Fruit fly (Drosophila melanogaster) whole organism, wandering third instar larva: ENCODE measurements around the gene grass.

ENCODE experiments used
- HLH106 ChIP-seq: fragments of 200-800 bp; optimal IDR thresholded peaks from 3 replicates; lab custom pipeline; 2019; ENCODE audit warnings: missing biosample characterization, mild to moderate bottlenecking, missing genetic modification characterization, moderate library complexity
- Sp1 ChIP-seq: fragments of 200-800 bp; sonication (Bioruptor generic); optimal IDR thresholded peaks from 3 replicates; lab custom pipeline; 2019; ENCODE audit warnings: missing biosample characterization, mild to moderate bottlenecking, missing genetic modification characterization, moderate library complexity
- br ChIP-seq: fragments of 200-800 bp; sonication (Bioruptor generic); optimal IDR thresholded peaks from 2 replicates; lab custom pipeline; 2016; ENCODE audit warnings: missing biosample characterization, missing genetic modification characterization
- fru ChIP-seq: fragments of 200-800 bp; sonication (Bioruptor generic); optimal IDR thresholded peaks from 3 replicates; lab custom pipeline; 2016; ENCODE audit warnings: missing biosample characterization, mild to moderate bottlenecking, missing genetic modification characterization
- usp ChIP-seq: fragments of >200 bp; optimal IDR thresholded peaks from 2 replicates; lab custom pipeline; 2017; ENCODE audit warnings: missing biosample characterization, missing genetic modification characterization

DNA sequence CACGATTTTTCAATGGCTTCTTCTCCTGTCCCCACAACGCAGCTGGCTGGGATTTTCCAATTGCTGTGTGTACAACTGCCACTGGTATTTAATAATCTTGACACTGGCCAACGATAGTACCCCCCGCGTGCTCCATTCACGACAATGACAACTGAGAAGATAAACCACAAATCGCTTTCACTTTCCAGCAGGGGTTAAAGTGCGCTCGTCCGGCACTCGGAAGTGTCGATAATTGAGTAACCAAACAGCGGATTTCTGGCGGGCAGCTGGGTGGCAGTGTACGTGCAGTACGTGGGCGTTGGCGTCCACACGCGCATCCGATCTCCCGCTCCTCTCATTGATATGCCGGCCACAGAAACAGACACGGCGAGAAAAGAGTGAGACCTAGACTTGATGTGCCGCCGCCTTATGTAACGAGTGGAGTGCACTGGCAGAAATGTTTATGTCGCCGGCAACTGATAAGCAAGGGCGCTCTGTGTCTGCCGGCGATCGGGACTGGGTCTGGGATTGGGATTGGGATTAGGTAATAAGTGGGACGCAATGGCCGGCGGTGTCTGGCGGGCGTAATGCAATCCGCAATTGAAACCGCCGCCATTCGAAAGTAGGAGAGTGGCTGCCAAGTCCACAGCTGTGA is 22.9 kb upstream of the grass start:
- TF ChIP-seq Sp1 (GFP tag; lab: Kevin White, UChicago): no peak
- TF ChIP-seq br (GFP tag; lab: Kevin White, UChicago): no peak
- TF ChIP-seq HLH106 (tag; lab: Kevin White, UChicago): no peak
- TF ChIP-seq usp (GFP tag; lab: Kevin White, UChicago): no peak
- no peak for TF ChIP-seq fru
